Worm (Caenorhabditis elegans) whole organism, young adult: Measurements from ENCODE around the gene shw-1.
A peak's percentile ranks its signal among the peaks of the same experiment; 100 is the strongest.

Experiments used
- B0019.2 ChIP-seq: fragments of 200-800 bp; sonication (Bioruptor generic); conservative IDR thresholded peaks from 2 replicates; pipeline ENCODE4 v1.3.6; 2022; ENCODE audit warnings: missing genetic modification reagents, missing genetic modification characterization, missing compliant biosample characterization
- B0336.3 ChIP-seq: fragments of 200-800 bp; sonication (Bioruptor generic); IDR thresholded peaks from 2 replicates; pipeline ENCODE4 v1.3.6; 2022; ENCODE audit warnings: missing genetic modification characterization, missing compliant biosample characterization
- F22D6.2 ChIP-seq: sonication (generic microtip); optimal IDR thresholded peaks from 2 replicates; lab custom pipeline; 2016; ENCODE audit warnings: mild to moderate bottlenecking, missing genetic modification characterization, missing compliant biosample characterization
- Y53F4B.3 ChIP-seq: fragments of 200-800 bp; sonication (Bioruptor generic); IDR thresholded peaks from 2 replicates; pipeline ENCODE4 v1.3.6; 2022; ENCODE audit warnings: missing genetic modification reagents, missing genetic modification characterization, missing compliant biosample characterization
- ama-1 ChIP-seq, 3 experiments: fragments of 150-350 bp in 1 of 3; sonication (generic microtip) in 2 of 3; optimal IDR thresholded peaks; 2 replicates each; lab custom pipeline; 2014 to 2018; ENCODE audit warnings: missing biosample characterization in 2 of 3, missing genetic modification characterization in 2 of 3, missing genetic modification reagents in 2 of 3
- athp-1 ChIP-seq: sonication (generic microtip); optimal IDR thresholded peaks from 2 replicates; lab custom pipeline; 2017; ENCODE audit warnings: mild to moderate bottlenecking, missing genetic modification characterization, missing compliant biosample characterization
- cebp-2 ChIP-seq: fragments of 200-800 bp; sonication (Bioruptor generic); IDR thresholded peaks from 2 replicates; pipeline ENCODE4 v1.3.6; 2022; ENCODE audit warnings: missing genetic modification characterization, missing compliant biosample characterization
- dpl-1 ChIP-seq: fragments of 150-350 bp; optimal IDR thresholded peaks from 2 replicates; lab custom pipeline; 2014; ENCODE audit warnings: missing biosample characterization, missing genetic modification reagents, missing genetic modification characterization
- hsf-1 ChIP-seq: fragments of 200-800 bp; sonication (Bioruptor generic); IDR thresholded peaks from 2 replicates; pipeline ENCODE4 v1.3.6; 2022; ENCODE audit warnings: missing genetic modification reagents, missing genetic modification characterization, missing compliant biosample characterization
- lin-26 ChIP-seq: fragments of 200-800 bp; sonication (Bioruptor generic); IDR thresholded peaks from 2 replicates; pipeline ENCODE4 v1.3.6; 2022; ENCODE audit warnings: missing genetic modification reagents, missing genetic modification characterization, missing compliant biosample characterization
- lin-35 ChIP-seq, 3 experiments: fragments of 150-350 bp in 2 of 3; sonication (generic microtip) in 1 of 3; optimal IDR thresholded peaks; 2 replicates each; lab custom pipeline; 2014 to 2018; ENCODE audit warnings: missing biosample characterization in 3 of 3, missing genetic modification characterization in 3 of 3, missing genetic modification reagents in 3 of 3
- snpc-4 ChIP-seq, 5 experiments: fragments of 150-350 bp in 1 of 5; sonication (generic microtip) in 4 of 5; optimal IDR thresholded peaks; 2 replicates each; lab custom pipeline; 2014 to 2018; ENCODE audit warnings: missing genetic modification characterization in 5 of 5, missing biosample characterization in 3 of 5, antibody characterized with exemption in 2 of 5, mild to moderate bottlenecking in 2 of 5, missing compliant biosample characterization in 2 of 5, missing genotype in 2 of 5, moderate library complexity in 2 of 5, missing genetic modification reagents in 1 of 5
- sptf-2 ChIP-seq: fragments of 200-800 bp; sonication (Bioruptor generic); optimal IDR thresholded peaks from 2 replicates; lab custom pipeline; 2018; ENCODE audit warnings: mild to moderate bottlenecking, missing genetic modification characterization, missing compliant biosample characterization
- unc-62 ChIP-seq: fragments of 150-350 bp; optimal IDR thresholded peaks from 2 replicates; lab custom pipeline; 2014; ENCODE audit warnings: missing biosample characterization, missing genetic modification reagents, missing genetic modification characterization

DNA sequence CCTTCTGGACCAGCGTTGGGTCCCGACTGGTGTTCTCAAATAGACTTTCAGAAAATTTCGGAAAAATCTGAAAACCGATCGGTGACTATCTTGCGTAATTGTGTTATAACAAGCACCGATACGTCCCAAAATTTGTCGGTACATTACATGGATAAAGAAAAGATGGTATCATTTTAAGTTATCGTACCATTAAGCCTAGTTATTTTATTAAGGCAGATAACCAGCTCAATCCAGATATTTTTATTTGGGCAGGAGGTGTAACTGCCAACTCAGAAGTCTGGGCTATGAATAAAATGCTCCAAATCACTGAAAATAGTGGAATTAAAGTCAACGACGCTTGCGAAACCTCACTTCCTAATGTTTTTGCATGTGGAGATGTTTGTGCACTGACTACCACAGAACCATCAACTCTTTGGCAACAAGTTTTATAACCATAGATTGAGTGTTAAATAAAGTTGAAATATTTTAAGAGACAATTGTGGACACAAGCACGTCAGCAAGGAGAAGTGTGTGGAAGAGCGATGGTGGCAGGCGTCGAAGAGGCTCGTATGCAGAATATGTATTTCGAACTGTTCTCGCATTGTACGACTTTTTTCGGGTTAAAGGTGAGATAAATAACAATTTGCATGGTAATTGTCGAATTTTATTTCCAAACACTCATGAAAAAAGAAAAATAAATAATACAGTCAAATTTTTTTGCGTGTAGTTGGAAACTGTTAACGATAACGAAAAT, 5.1 kb upstream of the shw-1 start:
- TF ChIP-seq athp-1 (tag; lab: Kevin White, UChicago) (peak; percentile 14), ama-1 (optimal IDR thresholded peaks at IDR 0.05; lab: Kevin White, UChicago) (no peak), ama-1 (GFP tag; optimal IDR thresholded peaks at IDR 0.05; lab: Kevin White, UChicago) (peak in 1 of 2 experiments; percentile 43), dpl-1 (GFP tag; lab: Kevin White, UChicago) (no peak), sptf-2 (no peak), hsf-1 (GFP tag; lab: Robert Waterston, UW) (peak; percentile 44; the same call in 1 of the 2 replicates), F22D6.2 (tag; lab: Kevin White, UChicago) (no peak), lin-26 (0 out of 2 replicates have a peak, but pooled peaks have one; percentile 30), unc-62 (GFP tag; lab: Kevin White, UChicago) (no peak), B0336.3 (GFP tag; lab: Robert Waterston, UW) (peak; percentile 43; the same call in 1 of the 2 replicates), Y53F4B.3 (GFP tag; lab: Robert Waterston, UW) (no peak), snpc-4 (GFP tag; optimal IDR thresholded peaks at IDR 0.05; lab: Kevin White, UChicago) (peak; percentile 5), snpc-4 (tag; optimal IDR thresholded peaks at IDR 0.05; lab: Kevin White, UChicago) (peak in 1 of 4 experiments; percentile 17), lin-35 (GFP tag; optimal IDR thresholded peaks at IDR 0.05; lab: Kevin White, UChicago) (no peak), cebp-2 (GFP tag; lab: Robert Waterston, UW) (no peak), B0019.2 (GFP tag; lab: Robert Waterston, UW) (no peak)
